Worm (Caenorhabditis elegans) whole organism, L3 larva: Measurements from ENCODE around the gene Y41C4A.7.

Experiments
- R02D3.7 ChIP-seq: fragments of 150-350 bp; optimal IDR thresholded peaks from 2 replicates; lab custom pipeline; 2014; ENCODE audit warnings: missing biosample characterization, missing genetic modification characterization
- ZK546.5 ChIP-seq: sonication (generic microtip); optimal IDR thresholded peaks from 2 replicates; lab custom pipeline; 2017; ENCODE audit warnings: missing biosample characterization, missing genetic modification characterization
- aly-2 ChIP-seq: fragments of 150-350 bp; optimal IDR thresholded peaks from 2 replicates; lab custom pipeline; 2014; ENCODE audit warnings: missing biosample characterization, missing genetic modification characterization
- ceh-16 ChIP-seq: sonication (generic microtip); optimal IDR thresholded peaks from 2 replicates; lab custom pipeline; 2017; ENCODE audit warnings: missing biosample characterization, missing genetic modification characterization
- ceh-28 ChIP-seq: fragments of 150-350 bp; optimal IDR thresholded peaks from 2 replicates; lab custom pipeline; 2014; ENCODE audit warnings: missing biosample characterization, missing genetic modification reagents, missing genetic modification characterization
- ceh-82 ChIP-seq: fragments of 150-350 bp; optimal IDR thresholded peaks from 2 replicates; lab custom pipeline; 2014; ENCODE audit warnings: missing biosample characterization, missing genetic modification characterization
- ceh-9 ChIP-seq: sonication (generic microtip); optimal IDR thresholded peaks from 2 replicates; lab custom pipeline; 2018; ENCODE audit warnings: missing biosample characterization, missing genetic modification characterization
- egl-27 ChIP-seq: sonication (generic microtip); optimal IDR thresholded peaks from 4 replicates; lab custom pipeline; 2017; ENCODE audit warnings: missing biosample characterization, missing genetic modification reagents, missing genetic modification characterization
- elt-1 ChIP-seq: fragments of 150-350 bp; optimal IDR thresholded peaks from 2 replicates; lab custom pipeline; 2014; ENCODE audit warnings: missing biosample characterization, missing genetic modification characterization
- elt-2 ChIP-seq: sonication (generic microtip); optimal IDR thresholded peaks from 2 replicates; lab custom pipeline; 2016; ENCODE audit warnings: missing genetic modification reagents, mild to moderate bottlenecking, missing genetic modification characterization, missing compliant biosample characterization
- elt-3 ChIP-seq, 3 experiments: fragments of 150-350 bp in 1 of 3; sonication (generic microtip) in 2 of 3; optimal IDR thresholded peaks; 2 replicates in 2 of 3; 4 replicates in 1 of 3; lab custom pipeline; 2014 to 2017; ENCODE audit warnings: missing biosample characterization in 3 of 3, missing genetic modification characterization in 3 of 3
- eor-1 ChIP-seq, 2 experiments: fragments of 150-350 bp; optimal IDR thresholded peaks; 2 replicates each; lab custom pipeline; 2014 to 2018; ENCODE audit warnings: missing biosample characterization in 2 of 2, missing genetic modification characterization in 2 of 2
- fkh-10 ChIP-seq: sonication (generic microtip); optimal IDR thresholded peaks from 2 replicates; lab custom pipeline; 2017; ENCODE audit warnings: missing biosample characterization, missing genetic modification reagents, missing genetic modification characterization
- fkh-2 ChIP-seq: fragments of 150-350 bp; optimal IDR thresholded peaks from 2 replicates; lab custom pipeline; 2014; ENCODE audit warnings: missing biosample characterization, missing genetic modification reagents, missing genetic modification characterization
- fos-1 ChIP-seq: fragments of 150-350 bp; optimal IDR thresholded peaks from 2 replicates; lab custom pipeline; 2014; ENCODE audit warnings: missing biosample characterization, missing genetic modification characterization
- hmg-11 ChIP-seq: sonication (generic microtip); optimal IDR thresholded peaks from 2 replicates; lab custom pipeline; 2016; ENCODE audit warnings: missing genetic modification characterization, missing compliant biosample characterization
- jun-1 ChIP-seq: fragments of 150-350 bp; optimal IDR thresholded peaks from 2 replicates; lab custom pipeline; 2014; ENCODE audit warnings: missing biosample characterization, missing genetic modification reagents, missing genetic modification characterization
- lin-15B ChIP-seq: fragments of 150-350 bp; optimal IDR thresholded peaks from 2 replicates; lab custom pipeline; 2014; ENCODE audit warnings: missing biosample characterization, missing genetic modification characterization
- lin-39 ChIP-seq: fragments of 150-350 bp; optimal IDR thresholded peaks from 2 replicates; lab custom pipeline; 2018; ENCODE audit warnings: missing biosample characterization, missing genetic modification reagents, missing genetic modification characterization
- lsy-12 ChIP-seq: sonication (generic microtip); optimal IDR thresholded peaks from 2 replicates; lab custom pipeline; 2016; ENCODE audit warnings: mild to moderate bottlenecking, missing genetic modification characterization, missing compliant biosample characterization
- mdl-1 ChIP-seq: fragments of 150-350 bp; optimal IDR thresholded peaks from 2 replicates; lab custom pipeline; 2014; ENCODE audit warnings: missing biosample characterization, missing genetic modification characterization
- mml-1 ChIP-seq: fragments of 150-350 bp; sonication (generic microtip); optimal IDR thresholded peaks from 3 replicates; lab custom pipeline; 2014; ENCODE audit warnings: missing biosample characterization, missing genetic modification characterization
- nfya-1 ChIP-seq: sonication (generic microtip); optimal IDR thresholded peaks from 2 replicates; lab custom pipeline; 2017; ENCODE audit warnings: missing genetic modification characterization, mild to moderate bottlenecking, missing compliant biosample characterization, antibody characterized with exemption, moderate library complexity; ENCODE audit not compliant: insufficient read depth
- nhr-11 ChIP-seq: fragments of 150-350 bp; optimal IDR thresholded peaks from 2 replicates; lab custom pipeline; 2014; ENCODE audit warnings: missing biosample characterization, missing genetic modification characterization
- nhr-12 ChIP-seq: fragments of 150-350 bp; optimal IDR thresholded peaks from 2 replicates; lab custom pipeline; 2014; ENCODE audit warnings: missing biosample characterization, missing genetic modification characterization
- nhr-23 ChIP-seq: fragments of 150-350 bp; optimal IDR thresholded peaks from 2 replicates; lab custom pipeline; 2014; ENCODE audit warnings: missing biosample characterization, missing genetic modification reagents, missing genetic modification characterization
- nhr-237 ChIP-seq: fragments of 150-350 bp; optimal IDR thresholded peaks from 2 replicates; lab custom pipeline; 2014; ENCODE audit warnings: missing biosample characterization, missing genetic modification characterization
- nhr-25 ChIP-seq: sonication (generic microtip); optimal IDR thresholded peaks from 2 replicates; lab custom pipeline; 2017; ENCODE audit warnings: missing biosample characterization, missing genetic modification characterization
- nhr-28 ChIP-seq: fragments of 150-350 bp; optimal IDR thresholded peaks from 2 replicates; lab custom pipeline; 2014; ENCODE audit warnings: missing biosample characterization, missing genetic modification characterization
- nhr-43 ChIP-seq: sonication (generic microtip); optimal IDR thresholded peaks from 2 replicates; lab custom pipeline; 2016; ENCODE audit warnings: mild to moderate bottlenecking, missing genetic modification characterization, missing compliant biosample characterization; ENCODE audit not compliant: poor library complexity, severe bottlenecking
- nhr-67 ChIP-seq: fragments of 150-350 bp; optimal IDR thresholded peaks from 2 replicates; lab custom pipeline; 2014; ENCODE audit warnings: missing biosample characterization, missing genetic modification characterization
- nhr-76 ChIP-seq: fragments of 150-350 bp; sonication (generic microtip); optimal IDR thresholded peaks from 5 replicates; lab custom pipeline; 2014; ENCODE audit warnings: missing biosample characterization, missing genetic modification characterization
- nhr-77 ChIP-seq: fragments of 150-350 bp; optimal IDR thresholded peaks from 2 replicates; lab custom pipeline; 2014; ENCODE audit warnings: missing biosample characterization, missing genetic modification characterization
- pha-4 ChIP-seq: fragments of 150-350 bp; optimal IDR thresholded peaks from 2 replicates; lab custom pipeline; 2014; ENCODE audit warnings: missing biosample characterization, missing genetic modification reagents, missing genetic modification characterization
- pqm-1 ChIP-seq: fragments of 150-350 bp; optimal IDR thresholded peaks from 2 replicates; lab custom pipeline; 2017; ENCODE audit warnings: missing biosample characterization, missing genetic modification characterization, inconsistent platforms
- sea-2 ChIP-seq: fragments of 150-350 bp; sonication (generic microtip); optimal IDR thresholded peaks from 4 replicates; lab custom pipeline; 2014; ENCODE audit warnings: missing biosample characterization, missing genetic modification reagents, missing genetic modification characterization
- skn-1 ChIP-seq: fragments of 150-350 bp; optimal IDR thresholded peaks from 2 replicates; lab custom pipeline; 2014; ENCODE audit warnings: missing biosample characterization, missing genetic modification characterization
- snpc-4 ChIP-seq: fragments of 150-350 bp; optimal IDR thresholded peaks from 2 replicates; lab custom pipeline; 2014; ENCODE audit warnings: missing biosample characterization, missing genetic modification characterization
- tbx-2 ChIP-seq: sonication (generic microtip); optimal IDR thresholded peaks from 2 replicates; lab custom pipeline; 2016; ENCODE audit warnings: mild to moderate bottlenecking, missing genetic modification characterization, missing compliant biosample characterization
- unc-39 ChIP-seq: sonication (generic microtip); optimal IDR thresholded peaks from 4 replicates; lab custom pipeline; 2017; ENCODE audit warnings: missing biosample characterization, missing genetic modification characterization
- unc-62 ChIP-seq: fragments of 150-350 bp; sonication (generic microtip); optimal IDR thresholded peaks from 4 replicates; lab custom pipeline; 2014; ENCODE audit warnings: missing biosample characterization, missing genetic modification reagents, missing genetic modification characterization
- ztf-11 ChIP-seq: fragments of 150-350 bp; optimal IDR thresholded peaks from 2 replicates; lab custom pipeline; 2014; ENCODE audit warnings: missing biosample characterization, missing genetic modification characterization
- ztf-4 ChIP-seq: fragments of 150-350 bp; optimal IDR thresholded peaks from 2 replicates; lab custom pipeline; 2014; ENCODE audit warnings: missing biosample characterization, missing genetic modification characterization

Y41C4A.7 gene

ce11 chrIII:11698569-11698968, at the start of gene Y41C4A.7:
Gene Y41C4A.7, plus strand, starts transcription at chrIII:11698869.
- no peak for TF ChIP-seq fos-1 (tag; lab: Kevin White, UChicago)
- no peak for TF ChIP-seq nhr-12 (tag; lab: Kevin White, UChicago)
- no peak for TF ChIP-seq tbx-2 (tag; lab: Kevin White, UChicago)
- no peak for TF ChIP-seq nhr-76 (tag; lab: Kevin White, UChicago)
- TF ChIP-seq ztf-11 (tag; lab: Kevin White, UChicago), result no peak
- no peak for TF ChIP-seq pqm-1
- no peak for TF ChIP-seq nhr-43 (tag; lab: Kevin White, UChicago)
- TF ChIP-seq sea-2, result no peak
- TF ChIP-seq nhr-237 (tag; lab: Kevin White, UChicago), result no peak
- TF ChIP-seq mml-1 (tag; lab: Kevin White, UChicago), result no peak
- no peak for TF ChIP-seq eor-1 (tag; optimal IDR thresholded peaks at IDR 0.05; lab: Kevin White, UChicago)
- no peak for TF ChIP-seq nhr-11 (tag; lab: Kevin White, UChicago)
- TF ChIP-seq unc-62, result no peak

- no peak for TF ChIP-seq nhr-23 (tag; lab: Kevin White, UChicago)
- TF ChIP-seq hmg-11 (tag; lab: Kevin White, UChicago), result no peak
- TF ChIP-seq nhr-77 (tag; lab: Kevin White, UChicago), result no peak
- no peak for TF ChIP-seq nhr-28 (tag; lab: Kevin White, UChicago)
- TF ChIP-seq jun-1, result no peak
- TF ChIP-seq ztf-11 (tag; lab: Kevin White, UChicago), result no peak
- TF ChIP-seq nhr-237 (tag; lab: Kevin White, UChicago), result no peak
- no peak for TF ChIP-seq fkh-2
- no peak for TF ChIP-seq elt-3 (tag; optimal IDR thresholded peaks at IDR 0.05; lab: Kevin White, UChicago)
These were observed 48.5 kb upstream of the Y41C4A.7 start, which contains the start of gene faah-6 for ce11 chrIII:11650152-11650551. Gene faah-6, plus strand, starts transcription at chrIII:11650452.

ce11 chrIII:11651430-11651829, 47.2 kb upstream of the Y41C4A.7 start:
- TF ChIP-seq pqm-1 (no peak), fos-1 (tag; lab: Kevin White, UChicago) (no peak), ztf-4 (tag; lab: Kevin White, UChicago) (no peak), elt-3 (tag; optimal IDR thresholded peaks at IDR 0.05; lab: Kevin White, UChicago) (no peak), ZK546.5 (no peak), fkh-10 (GFP tag; lab: Kevin White, UChicago) (no peak), aly-2 (no peak), nhr-67 (tag; lab: Kevin White, UChicago) (no peak), snpc-4 (tag; lab: Kevin White, UChicago) (no peak), jun-1 (no peak), nhr-25 (tag; lab: Kevin White, UChicago) (no peak), mml-1 (tag; lab: Kevin White, UChicago) (no peak), nhr-77 (tag; lab: Kevin White, UChicago) (no peak), R02D3.7 (no peak), pha-4 (tag; lab: Kevin White, UChicago) (no peak), ceh-82 (tag; lab: Kevin White, UChicago) (no peak), ceh-28 (tag; lab: Kevin White, UChicago) (no peak)

ce11 chrIII:11656389-11656788, 42.3 kb upstream of the Y41C4A.7 start:
- TF ChIP-seq nfya-1 (tag; lab: Kevin White, UChicago), result peak; percentile 54
- TF ChIP-seq nhr-237 (tag; lab: Kevin White, UChicago), result no peak

- TF ChIP-seq R02D3.7 (peak; percentile 18), ceh-16 (tag; lab: Kevin White, UChicago) (no peak), mdl-1 (tag; lab: Kevin White, UChicago) (peak; percentile 68), nhr-11 (tag; lab: Kevin White, UChicago) (no peak), ztf-11 (tag; lab: Kevin White, UChicago) (no peak), jun-1 (peak; percentile 2), nhr-23 (tag; lab: Kevin White, UChicago) (peak; percentile 65), pha-4 (tag; lab: Kevin White, UChicago) (no peak), lin-39 (peak; percentile 39), egl-27 (tag; lab: Kevin White, UChicago) (no peak), unc-39 (tag; lab: Kevin White, UChicago) (no peak), elt-1 (tag; lab: Kevin White, UChicago) (no peak), nhr-25 (tag; lab: Kevin White, UChicago) (peak; percentile 60), sea-2 (peak; percentile 44), ceh-82 (tag; lab: Kevin White, UChicago) (peak; percentile 44), fkh-10 (GFP tag; lab: Kevin White, UChicago) (peak; percentile 42), hmg-11 (tag; lab: Kevin White, UChicago) (peak; percentile 73), ceh-9 (tag; lab: Kevin White, UChicago) (no peak), nhr-237 (tag; lab: Kevin White, UChicago) (no peak), nhr-43 (tag; lab: Kevin White, UChicago) (peak; percentile 66), elt-2 (tag; lab: Kevin White, UChicago) (peak; percentile 55), skn-1 (tag; lab: Kevin White, UChicago) (peak; percentile 64), lin-15B (tag; lab: Kevin White, UChicago) (peak; percentile 72), lsy-12 (tag; lab: Kevin White, UChicago) (peak; percentile 44)
These were observed 41.4 kb upstream of the Y41C4A.7 start, which contains the start of gene crh-1 for ce11 chrIII:11657185-11657817. Gene crh-1, plus strand, starts transcription at chrIII:11657767.
